Fruit fly (Drosophila melanogaster): ENCODE results near the gene CG14322.
A peak's percentile ranks its signal among the peaks of the same experiment; 100 is the strongest.

Gene CG14322

dm6 chr3R:17718051-17718693 is 70.7 kb downstream of the CG14322 start, which contains the start of gene osa (continued):
- TF ChIP-seq CG16815 (GFP tag; optimal IDR thresholded peaks at IDR 0.05), result no peak
- no peak for TF ChIP-seq CG13424 (tag; optimal IDR thresholded peaks at IDR 0.05)
- no peak for TF ChIP-seq Sox102F (GFP tag; optimal IDR thresholded peaks at IDR 0.05)
- peak; percentile 43 for TF ChIP-seq nom (GFP tag; optimal IDR thresholded peaks at IDR 0.05)
- no peak for TF ChIP-seq CG30403 (GFP tag; optimal IDR thresholded peaks at IDR 0.05)
- no peak for TF ChIP-seq CG5953 (GFP tag; IDR thresholded peaks at IDR 0.05)
- no peak for TF ChIP-seq maf-S (GFP tag; optimal IDR thresholded peaks at IDR 0.05)
- peak; percentile 94 for TF ChIP-seq Sry-δ (GFP tag; optimal IDR thresholded peaks at IDR 0.05)
- TF ChIP-seq fd3F (GFP tag; optimal IDR thresholded peaks at IDR 0.05), result no peak
- peak; percentile 56 for TF ChIP-seq Jarid2 (GFP tag; optimal IDR thresholded peaks at IDR 0.05)
- peak; percentile 42 for TF ChIP-seq gro (GFP tag; optimal IDR thresholded peaks at IDR 0.05)
- TF ChIP-seq Deaf1 (tag; optimal IDR thresholded peaks at IDR 0.05), result peak; percentile 82
- no peak for TF ChIP-seq Trl (optimal IDR thresholded peaks at IDR 0.05)
- TF ChIP-seq Trl (GFP tag; optimal IDR thresholded peaks at IDR 0.05), result no peak
- peak; percentile 100 for TF ChIP-seq phol (tag; optimal IDR thresholded peaks at IDR 0.05)
- TF ChIP-seq CG3163 (GFP tag; optimal IDR thresholded peaks at IDR 0.05), result no peak
- peak; percentile 0 for TF ChIP-seq CG12219 (GFP tag; optimal IDR thresholded peaks at IDR 0.05)
- TF ChIP-seq CG15601 (tag; optimal IDR thresholded peaks at IDR 0.05), result peak; percentile 17
- no peak for TF ChIP-seq esg (GFP tag; conservative IDR thresholded peaks at IDR 0.05)
- TF ChIP-seq CG8359 (GFP tag; optimal IDR thresholded peaks at IDR 0.05; ENCODE audit: borderline replicate concordance), result no peak
- peak; percentile 18 for TF ChIP-seq lab (GFP tag; optimal IDR thresholded peaks at IDR 0.05)
- TF ChIP-seq sqz (GFP tag; optimal IDR thresholded peaks at IDR 0.05), result no peak
- TF ChIP-seq CG12071 (GFP tag; optimal IDR thresholded peaks at IDR 0.05), result no peak
- no peak for TF ChIP-seq CG13296 (GFP tag; optimal IDR thresholded peaks at IDR 0.05)
- peak in 1 of 2 experiments; percentile 2 for TF ChIP-seq Pdp1 (GFP tag; optimal IDR thresholded peaks at IDR 0.05)
- TF ChIP-seq pho (GFP tag; optimal IDR thresholded peaks at IDR 0.05), result no peak
- peak; percentile 41 for TF ChIP-seq CHES-1-like (GFP tag; optimal IDR thresholded peaks at IDR 0.05)
- no peak for TF ChIP-seq fru (optimal IDR thresholded peaks at IDR 0.05)
- TF ChIP-seq Opbp (GFP tag; IDR thresholded peaks at IDR 0.05; ENCODE audit: partially characterized antibody), result no peak
- TF ChIP-seq CG5245 (GFP tag; optimal IDR thresholded peaks at IDR 0.05), result no peak
- TF ChIP-seq Bdp1 (GFP tag; optimal IDR thresholded peaks at IDR 0.05), result peak; percentile 18
- no peak for TF ChIP-seq sr (GFP tag; IDR thresholded peaks at IDR 0.05)
- no peak for TF ChIP-seq C15 (GFP tag; IDR thresholded peaks at IDR 0.05)
- TF ChIP-seq CG11723 (GFP tag; optimal IDR thresholded peaks at IDR 0.05), result no peak
- peak; percentile 20 for TF ChIP-seq NC2β (GFP tag; optimal IDR thresholded peaks at IDR 0.05)
- peak; percentile 7 for TF ChIP-seq oc (tag; optimal IDR thresholded peaks at IDR 0.05)
- TF ChIP-seq CG12391 (tag; optimal IDR thresholded peaks at IDR 0.05), result peak; percentile 10
- no peak for TF ChIP-seq ttk (GFP tag; IDR thresholded peaks at IDR 0.05)
- no peak for TF ChIP-seq chn (GFP tag; optimal IDR thresholded peaks at IDR 0.05)
- TF ChIP-seq Dfd (GFP tag; optimal IDR thresholded peaks at IDR 0.05), result no peak
- no peak for TF ChIP-seq CG6791 (GFP tag; IDR thresholded peaks at IDR 0.05; ENCODE audit: partially characterized antibody)
- TF ChIP-seq bcd (GFP tag; optimal IDR thresholded peaks at IDR 0.05), result peak; percentile 28
- no peak for TF ChIP-seq CG17912 (GFP tag; optimal IDR thresholded peaks at IDR 0.05)
- TF ChIP-seq CG10543 (GFP tag; optimal IDR thresholded peaks at IDR 0.05), result peak; percentile 20
- TF ChIP-seq Elba2 (GFP tag; optimal IDR thresholded peaks at IDR 0.05), result no peak
- TF ChIP-seq disco-r (GFP tag; optimal IDR thresholded peaks at IDR 0.05), result no peak
- TF ChIP-seq lbe (GFP tag; optimal IDR thresholded peaks at IDR 0.05), result peak; percentile 54
- no peak for TF ChIP-seq sisA (GFP tag; IDR thresholded peaks at IDR 0.05)
- no peak for TF ChIP-seq Rfx (GFP tag; IDR thresholded peaks at IDR 0.05)
- TF ChIP-seq CG32767 (GFP tag; IDR thresholded peaks at IDR 0.05), result no peak
- peak; percentile 22 for TF ChIP-seq CG10147 (GFP tag; optimal IDR thresholded peaks at IDR 0.05)
